Fruit fly (Drosophila melanogaster) whole organism, pupa: Measurements from ENCODE around the gene Ilp8.

Experiments used
- CG13204 ChIP-seq: fragments of 200-800 bp; sonication (Bioruptor generic); optimal IDR thresholded peaks from 2 replicates; lab custom pipeline; 2018; ENCODE audit warnings: missing biosample characterization, mild to moderate bottlenecking, missing genetic modification characterization, moderate library complexity
- CG34367 ChIP-seq: fragments of 200-800 bp; sonication (Bioruptor generic); optimal IDR thresholded peaks from 2 replicates; lab custom pipeline; 2018; ENCODE audit warnings: missing biosample characterization, mild to moderate bottlenecking, missing genetic modification characterization
- CG4496 ChIP-seq: fragments of 200-800 bp; sonication (Bioruptor generic); IDR thresholded peaks from 3 replicates; pipeline ENCODE4 v1.3.6; 2022; ENCODE audit warnings: missing biosample characterization, missing genetic modification characterization
- CG8159 ChIP-seq: fragments of 200-800 bp; sonication (Bioruptor generic); optimal IDR thresholded peaks from 3 replicates; lab custom pipeline; 2018; ENCODE audit warnings: missing biosample characterization, mild to moderate bottlenecking, missing genetic modification characterization, moderate library complexity
- CG8301 ChIP-seq: fragments of 200-800 bp; sonication (Bioruptor generic); optimal IDR thresholded peaks from 2 replicates; lab custom pipeline; 2018; ENCODE audit warnings: missing biosample characterization, mild to moderate bottlenecking, missing genetic modification characterization
- Ets98B ChIP-seq: fragments of 200-800 bp; sonication (Bioruptor generic); IDR thresholded peaks from 2 replicates; pipeline ENCODE4 v1.3.6; 2022; ENCODE audit warnings: missing biosample characterization, missing genetic modification characterization
- Pif1B ChIP-seq: fragments of 200-800 bp; sonication (Bioruptor generic); optimal IDR thresholded peaks from 3 replicates; lab custom pipeline; 2016; ENCODE audit warnings: missing biosample characterization, missing genetic modification characterization
- gl ChIP-seq: fragments of 200-800 bp; sonication (Bioruptor generic); optimal IDR thresholded peaks from 2 replicates; lab custom pipeline; 2018; ENCODE audit warnings: missing biosample characterization, mild to moderate bottlenecking, missing genetic modification characterization
- rn ChIP-seq: fragments of 200-800 bp; sonication (Bioruptor generic); IDR thresholded peaks from 2 replicates; pipeline ENCODE4 v1.3.6; 2022; ENCODE audit warnings: missing biosample characterization, missing genetic modification characterization

DNA sequence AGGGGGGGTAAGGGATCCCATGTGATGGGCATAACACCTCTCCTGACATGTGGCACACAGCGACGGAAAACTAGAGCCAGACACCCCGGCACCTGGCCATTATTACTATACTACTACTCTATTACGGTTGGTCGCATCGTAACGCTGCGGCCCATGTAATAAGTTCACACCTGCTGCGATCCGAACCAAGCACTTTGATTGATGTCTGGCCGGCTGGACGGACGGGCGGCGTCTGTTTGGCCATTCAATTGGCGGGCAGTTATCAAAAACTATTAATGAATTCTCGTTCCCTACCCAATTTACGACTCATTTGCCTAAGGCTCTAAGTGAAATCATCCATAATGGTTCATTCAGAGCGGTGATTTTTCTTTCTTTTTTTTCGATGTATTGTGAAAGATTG, 24.4 kb downstream of the Ilp8 start:
- TF ChIP-seq CG8159 (tag; lab: Kevin White, UChicago) (no peak), rn (no peak), CG34367 (tag; lab: Kevin White, UChicago) (no peak), Ets98B (GFP tag; lab: Robert Waterston, UW) (no peak), CG13204 (GFP tag; lab: Kevin White, UChicago) (no peak), CG4496 (GFP tag; lab: Robert Waterston, UW) (no peak), CG8301 (tag; lab: Kevin White, UChicago) (no peak), Pif1B (GFP tag; lab: Kevin White, UChicago) (no peak), gl (tag; lab: Kevin White, UChicago) (no peak)
